Worm (Caenorhabditis elegans) whole organism, L3 larva: ENCODE data around the gene Y67H2A.10.

ENCODE experiments used
- R02D3.7 ChIP-seq: fragments of 150-350 bp; optimal IDR thresholded peaks from 2 replicates; lab custom pipeline; 2014; ENCODE audit warnings: missing biosample characterization, missing genetic modification characterization
- ZK546.5 ChIP-seq: sonication (generic microtip); optimal IDR thresholded peaks from 2 replicates; lab custom pipeline; 2017; ENCODE audit warnings: missing biosample characterization, missing genetic modification characterization
- aly-2 ChIP-seq: fragments of 150-350 bp; optimal IDR thresholded peaks from 2 replicates; lab custom pipeline; 2014; ENCODE audit warnings: missing biosample characterization, missing genetic modification characterization
- ama-1 ChIP-seq: fragments of 150-350 bp; optimal IDR thresholded peaks from 2 replicates; lab custom pipeline; 2018
- ceh-16 ChIP-seq: sonication (generic microtip); optimal IDR thresholded peaks from 2 replicates; lab custom pipeline; 2017; ENCODE audit warnings: missing biosample characterization, missing genetic modification characterization
- ceh-82 ChIP-seq: fragments of 150-350 bp; optimal IDR thresholded peaks from 2 replicates; lab custom pipeline; 2014; ENCODE audit warnings: missing biosample characterization, missing genetic modification characterization
- ceh-9 ChIP-seq: sonication (generic microtip); optimal IDR thresholded peaks from 2 replicates; lab custom pipeline; 2018; ENCODE audit warnings: missing biosample characterization, missing genetic modification characterization
- daf-12 ChIP-seq: fragments of 150-350 bp; optimal IDR thresholded peaks from 2 replicates; lab custom pipeline; 2014; ENCODE audit warnings: missing biosample characterization, missing genetic modification reagents, missing genetic modification characterization
- egl-5 ChIP-seq: fragments of 150-350 bp; optimal IDR thresholded peaks from 2 replicates; lab custom pipeline; 2017; ENCODE audit warnings: missing biosample characterization, missing genetic modification reagents, missing genetic modification characterization, inconsistent platforms
- elt-2 ChIP-seq: sonication (generic microtip); optimal IDR thresholded peaks from 2 replicates; lab custom pipeline; 2016; ENCODE audit warnings: missing genetic modification reagents, mild to moderate bottlenecking, missing genetic modification characterization, missing compliant biosample characterization
- elt-3 ChIP-seq, 3 experiments: fragments of 150-350 bp in 1 of 3; sonication (generic microtip) in 2 of 3; optimal IDR thresholded peaks; 2 replicates in 2 of 3; 4 replicates in 1 of 3; lab custom pipeline; 2014 to 2017; ENCODE audit warnings: missing biosample characterization in 3 of 3, missing genetic modification characterization in 3 of 3
- eor-1 ChIP-seq, 2 experiments: fragments of 150-350 bp; optimal IDR thresholded peaks; 2 replicates each; lab custom pipeline; 2014 to 2018; ENCODE audit warnings: missing biosample characterization in 2 of 2, missing genetic modification characterization in 2 of 2
- fkh-10 ChIP-seq: sonication (generic microtip); optimal IDR thresholded peaks from 2 replicates; lab custom pipeline; 2017; ENCODE audit warnings: missing biosample characterization, missing genetic modification reagents, missing genetic modification characterization
- hmg-11 ChIP-seq: sonication (generic microtip); optimal IDR thresholded peaks from 2 replicates; lab custom pipeline; 2016; ENCODE audit warnings: missing genetic modification characterization, missing compliant biosample characterization
- lin-15B ChIP-seq: fragments of 150-350 bp; optimal IDR thresholded peaks from 2 replicates; lab custom pipeline; 2014; ENCODE audit warnings: missing biosample characterization, missing genetic modification characterization
- lin-39 ChIP-seq: fragments of 150-350 bp; optimal IDR thresholded peaks from 2 replicates; lab custom pipeline; 2018; ENCODE audit warnings: missing biosample characterization, missing genetic modification reagents, missing genetic modification characterization
- mdl-1 ChIP-seq: fragments of 150-350 bp; optimal IDR thresholded peaks from 2 replicates; lab custom pipeline; 2014; ENCODE audit warnings: missing biosample characterization, missing genetic modification characterization
- mml-1 ChIP-seq: fragments of 150-350 bp; sonication (generic microtip); optimal IDR thresholded peaks from 3 replicates; lab custom pipeline; 2014; ENCODE audit warnings: missing biosample characterization, missing genetic modification characterization
- nfya-1 ChIP-seq: sonication (generic microtip); optimal IDR thresholded peaks from 2 replicates; lab custom pipeline; 2017; ENCODE audit warnings: missing genetic modification characterization, mild to moderate bottlenecking, missing compliant biosample characterization, antibody characterized with exemption, moderate library complexity; ENCODE audit not compliant: insufficient read depth
- nhr-11 ChIP-seq: fragments of 150-350 bp; optimal IDR thresholded peaks from 2 replicates; lab custom pipeline; 2014; ENCODE audit warnings: missing biosample characterization, missing genetic modification characterization
- nhr-12 ChIP-seq: fragments of 150-350 bp; optimal IDR thresholded peaks from 2 replicates; lab custom pipeline; 2014; ENCODE audit warnings: missing biosample characterization, missing genetic modification characterization
- nhr-23 ChIP-seq: fragments of 150-350 bp; optimal IDR thresholded peaks from 2 replicates; lab custom pipeline; 2014; ENCODE audit warnings: missing biosample characterization, missing genetic modification reagents, missing genetic modification characterization
- nhr-237 ChIP-seq: fragments of 150-350 bp; optimal IDR thresholded peaks from 2 replicates; lab custom pipeline; 2014; ENCODE audit warnings: missing biosample characterization, missing genetic modification characterization
- nhr-28 ChIP-seq: fragments of 150-350 bp; optimal IDR thresholded peaks from 2 replicates; lab custom pipeline; 2014; ENCODE audit warnings: missing biosample characterization, missing genetic modification characterization
- nhr-43 ChIP-seq: sonication (generic microtip); optimal IDR thresholded peaks from 2 replicates; lab custom pipeline; 2016; ENCODE audit warnings: mild to moderate bottlenecking, missing genetic modification characterization, missing compliant biosample characterization; ENCODE audit not compliant: poor library complexity, severe bottlenecking
- nhr-76 ChIP-seq: fragments of 150-350 bp; sonication (generic microtip); optimal IDR thresholded peaks from 5 replicates; lab custom pipeline; 2014; ENCODE audit warnings: missing biosample characterization, missing genetic modification characterization
- nhr-77 ChIP-seq: fragments of 150-350 bp; optimal IDR thresholded peaks from 2 replicates; lab custom pipeline; 2014; ENCODE audit warnings: missing biosample characterization, missing genetic modification characterization
- sea-2 ChIP-seq: fragments of 150-350 bp; sonication (generic microtip); optimal IDR thresholded peaks from 4 replicates; lab custom pipeline; 2014; ENCODE audit warnings: missing biosample characterization, missing genetic modification reagents, missing genetic modification characterization
- skn-1 ChIP-seq: fragments of 150-350 bp; optimal IDR thresholded peaks from 2 replicates; lab custom pipeline; 2014; ENCODE audit warnings: missing biosample characterization, missing genetic modification characterization
- unc-39 ChIP-seq: sonication (generic microtip); optimal IDR thresholded peaks from 4 replicates; lab custom pipeline; 2017; ENCODE audit warnings: missing biosample characterization, missing genetic modification characterization
- unc-62 ChIP-seq: fragments of 150-350 bp; sonication (generic microtip); optimal IDR thresholded peaks from 4 replicates; lab custom pipeline; 2014; ENCODE audit warnings: missing biosample characterization, missing genetic modification reagents, missing genetic modification characterization
- zag-1 ChIP-seq: fragments of 150-350 bp; optimal IDR thresholded peaks from 2 replicates; lab custom pipeline; 2014; ENCODE audit warnings: missing biosample characterization, missing genetic modification characterization
- ztf-11 ChIP-seq: fragments of 150-350 bp; optimal IDR thresholded peaks from 2 replicates; lab custom pipeline; 2014; ENCODE audit warnings: missing biosample characterization, missing genetic modification characterization
- ztf-4 ChIP-seq: fragments of 150-350 bp; optimal IDR thresholded peaks from 2 replicates; lab custom pipeline; 2014; ENCODE audit warnings: missing biosample characterization, missing genetic modification characterization

Gene Y67H2A.10

ce11 chrIV:13297746-13298145, 8.4 kb upstream of the Y67H2A.10 start, which contains the start of the genes Y67H2A.2 and micu-1 (continued):
- TF ChIP-seq elt-2 (tag; lab: Kevin White, UChicago): peak; percentile 35
- no peak for TF ChIP-seq zag-1 (tag; lab: Kevin White, UChicago)
- TF ChIP-seq mml-1 (tag; lab: Kevin White, UChicago): no peak

ce11 chrIV:13290239-13290638, 935 bp upstream of the Y67H2A.10 start:
- TF ChIP-seq egl-5 (tag; lab: Kevin White, UChicago) (no peak), lin-39 (no peak), nhr-12 (tag; lab: Kevin White, UChicago) (no peak), lin-15B (tag; lab: Kevin White, UChicago) (no peak), ceh-16 (tag; lab: Kevin White, UChicago) (no peak), aly-2 (no peak), unc-62 (GFP tag; lab: Kevin White, UChicago) (no peak), nfya-1 (tag; lab: Kevin White, UChicago) (no peak), skn-1 (tag; lab: Kevin White, UChicago) (no peak), sea-2 (GFP tag; lab: Kevin White, UChicago) (no peak), eor-1 (tag; optimal IDR thresholded peaks at IDR 0.05; lab: Kevin White, UChicago) (no peak), ZK546.5 (no peak), ztf-11 (tag; lab: Kevin White, UChicago) (no peak), unc-39 (tag; lab: Kevin White, UChicago) (no peak)

- TF ChIP-seq nhr-77 (tag; lab: Kevin White, UChicago): no peak
- TF ChIP-seq aly-2: no peak
- TF ChIP-seq nhr-76 (tag; lab: Kevin White, UChicago): no peak
- no peak for TF ChIP-seq R02D3.7 (tag; lab: Kevin White, UChicago)
- TF ChIP-seq nhr-12 (tag; lab: Kevin White, UChicago): no peak
These were observed 6.5 kb downstream of the Y67H2A.10 start, which contains the start of gene cpsf-3 for ce11 chrIV:13282778-13283177. cpsf-3 (minus strand) TSS chrIV:13282878.

ce11 chrIV:13272494-13272893, 16.8 kb downstream of the Y67H2A.10 start, which contains the start of gene unc-26:
unc-26 (minus strand) TSS chrIV:13272516.
- no peak for TF ChIP-seq R02D3.7 (tag; lab: Kevin White, UChicago)
- peak; percentile 71 for TF ChIP-seq egl-5 (tag; lab: Kevin White, UChicago)
- TF ChIP-seq ama-1: no peak
- TF ChIP-seq lin-15B (tag; lab: Kevin White, UChicago): peak; percentile 17
- peak; percentile 80 for TF ChIP-seq nfya-1 (tag; lab: Kevin White, UChicago)
- TF ChIP-seq lin-39: peak; percentile 22
- peak; percentile 86 for TF ChIP-seq hmg-11 (tag; lab: Kevin White, UChicago)

ce11 chrIV:13268385-13268784, 20.9 kb downstream of the Y67H2A.10 start:
- peak; percentile 57 for TF ChIP-seq nfya-1 (tag; lab: Kevin White, UChicago)
- TF ChIP-seq ztf-4: no peak

- TF ChIP-seq elt-3 (tag; optimal IDR thresholded peaks at IDR 0.05; lab: Kevin White, UChicago): no peak
- no peak for TF ChIP-seq mdl-1 (tag; lab: Kevin White, UChicago)
- no peak for TF ChIP-seq eor-1 (tag; optimal IDR thresholded peaks at IDR 0.05; lab: Kevin White, UChicago)
- TF ChIP-seq lin-15B (tag; lab: Kevin White, UChicago): no peak
- no peak for TF ChIP-seq daf-12 (tag; lab: Kevin White, UChicago)
- TF ChIP-seq fkh-10 (GFP tag; lab: Kevin White, UChicago): no peak
These were observed 27.5 kb downstream of the Y67H2A.10 start for ce11 chrIV:13261778-13262177.

ce11 chrIV:13258872-13259271, 30.4 kb downstream of the Y67H2A.10 start, which contains the start of gene JC8.16:
JC8.16 (plus strand) TSS chrIV:13259172.
- TF ChIP-seq nhr-43 (tag; lab: Kevin White, UChicago) (no peak), fkh-10 (GFP tag; lab: Kevin White, UChicago) (no peak), lin-39 (no peak), nhr-11 (tag; lab: Kevin White, UChicago) (no peak), ama-1 (no peak), R02D3.7 (tag; lab: Kevin White, UChicago) (no peak), nhr-28 (no peak), nhr-23 (tag; lab: Kevin White, UChicago) (no peak), hmg-11 (tag; lab: Kevin White, UChicago) (no peak), nhr-12 (tag; lab: Kevin White, UChicago) (no peak), ceh-9 (tag; lab: Kevin White, UChicago) (no peak), unc-62 (GFP tag; lab: Kevin White, UChicago) (no peak), nhr-77 (tag; lab: Kevin White, UChicago) (no peak), ceh-82 (tag; lab: Kevin White, UChicago) (no peak), mdl-1 (tag; lab: Kevin White, UChicago) (no peak), elt-2 (tag; lab: Kevin White, UChicago) (no peak), ceh-16 (tag; lab: Kevin White, UChicago) (no peak), aly-2 (no peak), daf-12 (tag; lab: Kevin White, UChicago) (no peak), nhr-237 (tag; lab: Kevin White, UChicago) (no peak)
